Worm (Caenorhabditis elegans): ENCODE data around the gene slc-17.8.

ce11 chrV:8516426-8516825 is 29.0 kb downstream of the slc-17.8 start:
- TF ChIP-seq ztf-11 (tag; optimal IDR thresholded peaks at IDR 0.05) (no peak), snpc-4 (tag; optimal IDR thresholded peaks at IDR 0.05) (no peak), sptf-1 (tag; optimal IDR thresholded peaks at IDR 0.05) (no peak), blmp-1 (tag; optimal IDR thresholded peaks at IDR 0.05) (no peak), hlh-1 (tag; optimal IDR thresholded peaks at IDR 0.05) (no peak), nhr-237 (tag; optimal IDR thresholded peaks at IDR 0.05) (no peak), unc-62 (GFP tag; optimal IDR thresholded peaks at IDR 0.05) (no peak), M03D4.4 (tag; optimal IDR thresholded peaks at IDR 0.05) (no peak), elt-3 (tag; optimal IDR thresholded peaks at IDR 0.05) (no peak), nhr-2 (tag; optimal IDR thresholded peaks at IDR 0.05) (no peak), unc-120 (tag; optimal IDR thresholded peaks at IDR 0.05; ENCODE audit: poor library complexity, severe bottlenecking) (no peak)
